Fruit fly (Drosophila melanogaster): ENCODE measurements around the gene Yp3.

Yp3 gene

DNA sequence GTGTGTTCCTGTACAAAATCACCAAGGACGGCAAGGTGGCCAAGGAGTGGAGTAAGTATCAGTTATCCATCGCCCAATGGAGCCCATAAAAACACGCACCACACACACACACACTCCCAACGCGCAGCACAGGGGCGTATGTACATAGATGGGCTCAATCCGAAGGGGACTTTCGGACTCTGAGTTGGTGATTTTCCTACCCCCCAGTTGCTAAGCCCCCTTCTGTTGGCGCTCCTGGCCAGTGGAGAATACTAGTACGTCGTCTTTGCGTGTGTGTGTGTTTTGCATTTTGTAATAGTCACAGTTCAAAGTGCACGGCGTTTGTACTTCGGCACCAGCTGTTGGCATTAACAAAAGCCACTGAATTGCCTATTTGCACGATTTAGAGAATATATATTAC lies 19.3 kb upstream of the Yp3 start (continued):
- TF ChIP-seq Hr83 (GFP tag; optimal IDR thresholded peaks at IDR 0.05; ENCODE audit: poor library complexity, severe bottlenecking) = peak; percentile 84

dm6 chrX:13740992-13741391 lies 18.4 kb upstream of the Yp3 start:
- TF ChIP-seq ey (GFP tag; optimal IDR thresholded peaks at IDR 0.05) (no peak), brk (GFP tag; optimal IDR thresholded peaks at IDR 0.05) (peak; percentile 34)

dm6 chrX:13744599-13745052 lies 14.7 kb upstream of the Yp3 start, which contains the start of gene Grip91:
Gene Grip91 (minus strand): TSS chrX:13744683.
- TF ChIP-seq Jra (GFP tag; optimal IDR thresholded peaks at IDR 0.05) (no peak), CrebA (GFP tag; optimal IDR thresholded peaks at IDR 0.05; ENCODE audit: borderline replicate concordance) (no peak), foxo (GFP tag; optimal IDR thresholded peaks at IDR 0.05) (peak in 1 of 2 experiments; percentile 15), Vsx2 (GFP tag; optimal IDR thresholded peaks at IDR 0.05; ENCODE audit: partially characterized antibody) (no peak), dl (GFP tag; optimal IDR thresholded peaks at IDR 0.05; ENCODE audit: insufficient read depth in 1 of 2, partially characterized antibody in 2 of 2) (no peak), h (GFP tag; optimal IDR thresholded peaks at IDR 0.05) (peak; percentile 14), fru (GFP tag; optimal IDR thresholded peaks at IDR 0.05) (peak; percentile 9), Rel (GFP tag; optimal IDR thresholded peaks at IDR 0.05) (no peak), Rel (tag; optimal IDR thresholded peaks at IDR 0.05) (peak; percentile 34), GATAd (GFP tag; optimal IDR thresholded peaks at IDR 0.05) (no peak), HLH106 (tag; optimal IDR thresholded peaks at IDR 0.05) (peak; percentile 5), rgr (GFP tag; optimal IDR thresholded peaks at IDR 0.05) (peak; percentile 26), Sp1 (GFP tag; optimal IDR thresholded peaks at IDR 0.05) (no peak)

DNA sequence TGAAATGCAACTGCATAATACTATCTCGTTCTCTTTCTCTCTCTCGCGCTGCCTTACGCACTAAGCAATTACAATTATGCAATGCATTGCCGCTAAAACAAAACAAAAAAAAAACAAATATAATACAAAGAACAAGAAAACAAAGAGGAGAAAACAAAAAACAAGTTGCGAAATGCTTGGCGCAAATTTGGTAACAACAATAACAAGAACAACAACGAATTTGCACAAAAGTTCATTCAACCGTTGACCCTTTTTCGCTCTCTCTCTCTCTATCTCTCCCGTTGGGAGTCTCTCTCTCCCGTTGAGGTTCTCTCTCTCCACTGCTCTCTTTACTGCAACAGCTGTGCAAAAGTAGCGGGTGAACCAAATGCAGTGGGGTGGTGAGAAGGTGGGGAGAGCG lies 12.3 kb upstream of the Yp3 start:
- peak; percentile 27 for TF ChIP-seq Hr83 (GFP tag; optimal IDR thresholded peaks at IDR 0.05; ENCODE audit: poor library complexity, severe bottlenecking)
- TF ChIP-seq lola (GFP tag; optimal IDR thresholded peaks at IDR 0.05) = no peak
- TF ChIP-seq psq (GFP tag; optimal IDR thresholded peaks at IDR 0.05) = peak; percentile 24
- peak; percentile 18 for TF ChIP-seq br (GFP tag; optimal IDR thresholded peaks at IDR 0.05)
- no peak for TF ChIP-seq rgr (GFP tag; optimal IDR thresholded peaks at IDR 0.05)
- TF ChIP-seq Dif (GFP tag; optimal IDR thresholded peaks at IDR 0.05; ENCODE audit: partially characterized antibody) = peak; percentile 91
- TF ChIP-seq Vsx2 (GFP tag; optimal IDR thresholded peaks at IDR 0.05; ENCODE audit: partially characterized antibody) = no peak
- peak; percentile 60 to 89 for TF ChIP-seq dl (GFP tag; optimal IDR thresholded peaks at IDR 0.05; ENCODE audit: insufficient read depth in 1 of 2, partially characterized antibody in 2 of 2)
- TF ChIP-seq sage (GFP tag; optimal IDR thresholded peaks at IDR 0.05) = no peak

- peak; percentile 52 for TF ChIP-seq Myc (optimal IDR thresholded peaks at IDR 0.05)
- no peak for TF ChIP-seq psq (GFP tag; optimal IDR thresholded peaks at IDR 0.05)
- TF ChIP-seq Vsx2 (GFP tag; optimal IDR thresholded peaks at IDR 0.05; ENCODE audit: partially characterized antibody) = no peak
- peak; percentile 5 for TF ChIP-seq sage (GFP tag; optimal IDR thresholded peaks at IDR 0.05)
- no peak for TF ChIP-seq woc (GFP tag; optimal IDR thresholded peaks at IDR 0.05)
- TF ChIP-seq brk (GFP tag; optimal IDR thresholded peaks at IDR 0.05) = peak; percentile 36
- TF ChIP-seq GATAd (GFP tag; optimal IDR thresholded peaks at IDR 0.05) = no peak
- peak; percentile 6 for TF ChIP-seq rgr (GFP tag; optimal IDR thresholded peaks at IDR 0.05)
- no peak for TF ChIP-seq foxo (GFP tag; optimal IDR thresholded peaks at IDR 0.05)
- TF ChIP-seq fru (GFP tag; optimal IDR thresholded peaks at IDR 0.05) = peak; percentile 33
- no peak for TF ChIP-seq Dif (GFP tag; optimal IDR thresholded peaks at IDR 0.05; ENCODE audit: partially characterized antibody)
- peak; percentile 7 for TF ChIP-seq Sp1 (GFP tag; optimal IDR thresholded peaks at IDR 0.05)
Measured at dm6 chrX:13747635-13748467, 11.5 kb upstream of the Yp3 start.

dm6 chrX:13748906-13749872 lies 10.2 kb upstream of the Yp3 start:
- TF ChIP-seq br (GFP tag; optimal IDR thresholded peaks at IDR 0.05) (peak; percentile 1), h (GFP tag; optimal IDR thresholded peaks at IDR 0.05) (peak; percentile 25), dsf (GFP tag; optimal IDR thresholded peaks at IDR 0.05; ENCODE audit: borderline replicate concordance) (no peak), Sp1 (GFP tag; optimal IDR thresholded peaks at IDR 0.05) (peak; percentile 51), psq (GFP tag; optimal IDR thresholded peaks at IDR 0.05) (peak; percentile 58), ey (GFP tag; optimal IDR thresholded peaks at IDR 0.05) (peak; percentile 42), foxo (GFP tag; optimal IDR thresholded peaks at IDR 0.05) (peak in 1 of 2 experiments; percentile 49), CrebA (GFP tag; optimal IDR thresholded peaks at IDR 0.05; ENCODE audit: borderline replicate concordance) (no peak), HLH106 (tag; optimal IDR thresholded peaks at IDR 0.05) (peak; percentile 38), Vsx2 (GFP tag; optimal IDR thresholded peaks at IDR 0.05; ENCODE audit: partially characterized antibody) (no peak), rgr (GFP tag; optimal IDR thresholded peaks at IDR 0.05) (peak; percentile 41), brk (GFP tag; optimal IDR thresholded peaks at IDR 0.05) (no peak), sv (GFP tag; optimal IDR thresholded peaks at IDR 0.05) (peak; percentile 60), dmrt93B (GFP tag; optimal IDR thresholded peaks at IDR 0.05) (peak; percentile 16), Rel (GFP tag; optimal IDR thresholded peaks at IDR 0.05) (no peak), Rel (tag; optimal IDR thresholded peaks at IDR 0.05) (peak; percentile 42), OdsH (GFP tag; optimal IDR thresholded peaks at IDR 0.05) (peak; percentile 39), woc (GFP tag; optimal IDR thresholded peaks at IDR 0.05) (peak; percentile 14), fru (GFP tag; optimal IDR thresholded peaks at IDR 0.05) (peak; percentile 53)

Measured in whole organism, wandering third instar larva.